Fruit fly (Drosophila melanogaster): ENCODE data around the gene Rsph9.

Gene Rsph9

dm6 chr2L:17384331-17385220, 27.9 kb downstream of the Rsph9 start, which contains the start of gene CLIP-190:
Gene CLIP-190, plus strand, starts transcription at chr2L:17384700.
- TF ChIP-seq Abd-B (GFP tag; optimal IDR thresholded peaks at IDR 0.05), result no peak
- peak; percentile 29 for TF ChIP-seq Dif (GFP tag; optimal IDR thresholded peaks at IDR 0.05; ENCODE audit: partially characterized antibody)
- TF ChIP-seq GATAd (GFP tag; optimal IDR thresholded peaks at IDR 0.05), result peak; percentile 7
- no peak for TF ChIP-seq Dfd (GFP tag; optimal IDR thresholded peaks at IDR 0.05)
- no peak for TF ChIP-seq Rel (GFP tag; optimal IDR thresholded peaks at IDR 0.05)
- TF ChIP-seq Rel (tag; optimal IDR thresholded peaks at IDR 0.05), result peak; percentile 7
- no peak for TF ChIP-seq ey (GFP tag; optimal IDR thresholded peaks at IDR 0.05)
- TF ChIP-seq woc (GFP tag; optimal IDR thresholded peaks at IDR 0.05), result peak; percentile 67
- no peak for TF ChIP-seq tai (GFP tag; optimal IDR thresholded peaks at IDR 0.05)
- TF ChIP-seq brk (GFP tag; optimal IDR thresholded peaks at IDR 0.05), result no peak
- TF ChIP-seq OdsH (GFP tag; optimal IDR thresholded peaks at IDR 0.05), result no peak
- TF ChIP-seq foxo (GFP tag; optimal IDR thresholded peaks at IDR 0.05), result peak in 1 of 2 experiments; percentile 31
- no peak for TF ChIP-seq br (GFP tag; optimal IDR thresholded peaks at IDR 0.05)
- no peak for TF ChIP-seq Vsx2 (GFP tag; optimal IDR thresholded peaks at IDR 0.05; ENCODE audit: partially characterized antibody)
- no peak for TF ChIP-seq Myc (optimal IDR thresholded peaks at IDR 0.05)
- TF ChIP-seq CG32264 (GFP tag; optimal IDR thresholded peaks at IDR 0.05), result no peak
- TF ChIP-seq sv (GFP tag; optimal IDR thresholded peaks at IDR 0.05), result no peak
- peak; percentile 14 for TF ChIP-seq rgr (GFP tag; optimal IDR thresholded peaks at IDR 0.05)
- no peak for TF ChIP-seq N (GFP tag; optimal IDR thresholded peaks at IDR 0.05)
- peak; percentile 53 for TF ChIP-seq Hr83 (GFP tag; optimal IDR thresholded peaks at IDR 0.05; ENCODE audit: poor library complexity, severe bottlenecking)
- TF ChIP-seq usp (GFP tag; optimal IDR thresholded peaks at IDR 0.05), result no peak
- TF ChIP-seq Hr78 (GFP tag; optimal IDR thresholded peaks at IDR 0.05), result no peak
- TF ChIP-seq pan (optimal IDR thresholded peaks at IDR 0.05), result no peak
- TF ChIP-seq fru (GFP tag; optimal IDR thresholded peaks at IDR 0.05), result no peak
- TF ChIP-seq h (GFP tag; optimal IDR thresholded peaks at IDR 0.05), result peak; percentile 13
- TF ChIP-seq CrebA (GFP tag; optimal IDR thresholded peaks at IDR 0.05; ENCODE audit: borderline replicate concordance), result no peak

- no peak for TF ChIP-seq Jra (GFP tag; optimal IDR thresholded peaks at IDR 0.05)
- TF ChIP-seq CG32264 (GFP tag; optimal IDR thresholded peaks at IDR 0.05), result no peak
- no peak for TF ChIP-seq dsf (GFP tag; optimal IDR thresholded peaks at IDR 0.05; ENCODE audit: borderline replicate concordance)
- no peak for TF ChIP-seq GATAd (GFP tag; optimal IDR thresholded peaks at IDR 0.05)
- TF ChIP-seq woc (GFP tag; optimal IDR thresholded peaks at IDR 0.05), result no peak
- TF ChIP-seq Sp1 (GFP tag; optimal IDR thresholded peaks at IDR 0.05), result peak; percentile 4
- TF ChIP-seq Dif (GFP tag; optimal IDR thresholded peaks at IDR 0.05; ENCODE audit: partially characterized antibody), result peak; percentile 79
- no peak for TF ChIP-seq fru (GFP tag; optimal IDR thresholded peaks at IDR 0.05)
- no peak for TF ChIP-seq Hr78 (GFP tag; optimal IDR thresholded peaks at IDR 0.05)
- no peak for TF ChIP-seq OdsH (GFP tag; optimal IDR thresholded peaks at IDR 0.05)
- no peak for TF ChIP-seq Myc (optimal IDR thresholded peaks at IDR 0.05)
- no peak for TF ChIP-seq N (GFP tag; optimal IDR thresholded peaks at IDR 0.05)
- TF ChIP-seq rgr (GFP tag; optimal IDR thresholded peaks at IDR 0.05), result peak; percentile 4
- TF ChIP-seq Mio (GFP tag; optimal IDR thresholded peaks at IDR 0.05), result no peak
- no peak for TF ChIP-seq sage (GFP tag; optimal IDR thresholded peaks at IDR 0.05)
- TF ChIP-seq CG9705 (GFP tag; optimal IDR thresholded peaks at IDR 0.05), result no peak
- no peak for TF ChIP-seq Vsx2 (GFP tag; optimal IDR thresholded peaks at IDR 0.05; ENCODE audit: partially characterized antibody)
- TF ChIP-seq jim (GFP tag; optimal IDR thresholded peaks at IDR 0.05), result peak; percentile 46
- TF ChIP-seq lola (GFP tag; optimal IDR thresholded peaks at IDR 0.05), result no peak
- no peak for TF ChIP-seq sv (GFP tag; optimal IDR thresholded peaks at IDR 0.05)
- peak; percentile 77 for TF ChIP-seq psq (GFP tag; optimal IDR thresholded peaks at IDR 0.05)
- TF ChIP-seq dl (GFP tag; optimal IDR thresholded peaks at IDR 0.05; ENCODE audit: insufficient read depth in 1 of 2, partially characterized antibody in 2 of 2), result peak in 1 of 2 experiments; percentile 47
- no peak for TF ChIP-seq tai (GFP tag; optimal IDR thresholded peaks at IDR 0.05)
- peak; percentile 33 for TF ChIP-seq Hnf4 (GFP tag; optimal IDR thresholded peaks at IDR 0.05)
- TF ChIP-seq Abd-B (GFP tag; optimal IDR thresholded peaks at IDR 0.05), result no peak
- TF ChIP-seq brk (GFP tag; optimal IDR thresholded peaks at IDR 0.05), result no peak
- TF ChIP-seq h (GFP tag; optimal IDR thresholded peaks at IDR 0.05), result no peak
- TF ChIP-seq HLH106 (tag; optimal IDR thresholded peaks at IDR 0.05), result peak; percentile 4
- no peak for TF ChIP-seq ey (GFP tag; optimal IDR thresholded peaks at IDR 0.05)
- TF ChIP-seq usp (GFP tag; optimal IDR thresholded peaks at IDR 0.05), result no peak
- TF ChIP-seq Hr83 (GFP tag; optimal IDR thresholded peaks at IDR 0.05; ENCODE audit: poor library complexity, severe bottlenecking), result peak; percentile 67
- no peak for TF ChIP-seq foxo (GFP tag; optimal IDR thresholded peaks at IDR 0.05)
- no peak for TF ChIP-seq br (GFP tag; optimal IDR thresholded peaks at IDR 0.05)
- TF ChIP-seq pan (optimal IDR thresholded peaks at IDR 0.05), result no peak
- TF ChIP-seq Rel (GFP tag; optimal IDR thresholded peaks at IDR 0.05), result no peak
- TF ChIP-seq Rel (tag; optimal IDR thresholded peaks at IDR 0.05), result peak; percentile 3
- no peak for TF ChIP-seq Dfd (GFP tag; optimal IDR thresholded peaks at IDR 0.05)
These were observed 28.7 kb downstream of the Rsph9 start, which contains the start of gene Lrch for dm6 chr2L:17383588-17384308. Gene Lrch, minus strand, starts transcription at chr2L:17384115.

Measured in whole organism, wandering third instar larva.